Worm (Caenorhabditis elegans) whole organism, L4 larva: ENCODE results near the gene gln-2.

Source experiments
- D1046.2 ChIP-seq: fragments of 200-800 bp; sonication (Bioruptor generic); IDR thresholded peaks from 2 replicates; pipeline ENCODE4 v1.3.6; 2022; ENCODE audit warnings: missing genetic modification characterization, missing compliant biosample characterization
- F26F4.8 ChIP-seq: fragments of 200-800 bp; sonication (Bioruptor generic); conservative IDR thresholded peaks from 2 replicates; pipeline ENCODE4 v1.3.6; 2022; ENCODE audit warnings: missing genetic modification characterization, missing compliant biosample characterization
- R02D3.7 ChIP-seq: fragments of 150-350 bp; sonication (generic microtip); optimal IDR thresholded peaks from 3 replicates; lab custom pipeline; 2014; ENCODE audit warnings: missing biosample characterization, missing genetic modification characterization
- T20F7.1 ChIP-seq: fragments of 200-800 bp; sonication (Bioruptor generic); optimal IDR thresholded peaks from 2 replicates; lab custom pipeline; 2018; ENCODE audit warnings: mild to moderate bottlenecking, missing genetic modification characterization, missing compliant biosample characterization
- Y105C5A.15 ChIP-seq: fragments of 200-800 bp; sonication (Bioruptor generic); IDR thresholded peaks from 2 replicates; pipeline ENCODE4 v1.3.6; 2022; ENCODE audit warnings: missing genetic modification characterization, missing compliant biosample characterization
- Y75B8A.6 ChIP-seq: fragments of 200-800 bp; sonication (Bioruptor generic); IDR thresholded peaks from 2 replicates; pipeline ENCODE4 v1.3.6; 2022; ENCODE audit warnings: missing genetic modification reagents, missing genetic modification characterization, missing compliant biosample characterization
- ZK337.2 ChIP-seq: fragments of 200-800 bp; sonication (Bioruptor generic); IDR thresholded peaks from 2 replicates; pipeline ENCODE4 v1.3.6; 2022; ENCODE audit warnings: missing genetic modification reagents, missing genetic modification characterization, missing compliant biosample characterization
- ceh-20 ChIP-seq: fragments of 200-800 bp; sonication (Bioruptor generic); IDR thresholded peaks from 2 replicates; pipeline ENCODE4 v1.3.6; 2022; ENCODE audit warnings: missing genetic modification reagents, missing genetic modification characterization, missing compliant biosample characterization
- ceh-28 ChIP-seq: fragments of 150-350 bp; optimal IDR thresholded peaks from 2 replicates; lab custom pipeline; 2014; ENCODE audit warnings: missing biosample characterization, missing genetic modification reagents, missing genetic modification characterization
- ceh-44 ChIP-seq: fragments of 200-800 bp; sonication (Bioruptor generic); IDR thresholded peaks from 2 replicates; pipeline ENCODE4 v1.3.6; 2022; ENCODE audit warnings: missing genetic modification reagents, missing genetic modification characterization, missing compliant biosample characterization
- cey-2 ChIP-seq: sonication (generic microtip); optimal IDR thresholded peaks from 3 replicates; lab custom pipeline; 2017; ENCODE audit warnings: missing genetic modification characterization, mild to moderate bottlenecking, missing compliant biosample characterization, antibody characterized with exemption, borderline replicate concordance; ENCODE audit not compliant: insufficient read depth
- daf-16 ChIP-seq, 3 experiments: sonication (generic microtip); optimal IDR thresholded peaks; 2 replicates each; lab custom pipeline; 2016 to 2017; ENCODE audit warnings: missing genetic modification characterization in 3 of 3, missing genetic modification reagents in 3 of 3, mild to moderate bottlenecking in 2 of 3, missing compliant biosample characterization in 2 of 3, missing biosample characterization in 1 of 3, moderate library complexity in 1 of 3
- dmd-6 ChIP-seq: fragments of 200-800 bp; sonication (Bioruptor generic); IDR thresholded peaks from 2 replicates; pipeline ENCODE4 v1.3.6; 2022; ENCODE audit warnings: missing genetic modification reagents, missing genetic modification characterization, missing compliant biosample characterization
- dpl-1 ChIP-seq: fragments of 150-350 bp; optimal IDR thresholded peaks from 2 replicates; lab custom pipeline; 2014; ENCODE audit warnings: missing biosample characterization, missing genetic modification reagents, missing genetic modification characterization
- duxl-1 ChIP-seq: sonication (generic microtip); optimal IDR thresholded peaks from 2 replicates; lab custom pipeline; 2016; ENCODE audit warnings: mild to moderate bottlenecking, missing genetic modification characterization, moderate library complexity, missing compliant biosample characterization; ENCODE audit not compliant: poor library complexity
- dve-1 ChIP-seq: sonication (generic microtip); optimal IDR thresholded peaks from 2 replicates; lab custom pipeline; 2017; ENCODE audit warnings: antibody characterized with exemption, mild to moderate bottlenecking, missing genetic modification characterization, missing compliant biosample characterization; ENCODE audit not compliant: insufficient read depth
- fkh-10 ChIP-seq: fragments of 150-350 bp; optimal IDR thresholded peaks from 2 replicates; lab custom pipeline; 2014; ENCODE audit warnings: missing biosample characterization, missing genetic modification reagents, missing genetic modification characterization
- fos-1 ChIP-seq: fragments of 150-350 bp; optimal IDR thresholded peaks from 2 replicates; lab custom pipeline; 2014; ENCODE audit warnings: missing biosample characterization, missing genetic modification characterization
- hlh-11 ChIP-seq: fragments of 200-800 bp; sonication (Bioruptor generic); optimal IDR thresholded peaks from 2 replicates; lab custom pipeline; 2018; ENCODE audit warnings: mild to moderate bottlenecking, missing genetic modification characterization, missing compliant biosample characterization
- hlh-30 ChIP-seq: sonication (generic microtip); optimal IDR thresholded peaks from 2 replicates; lab custom pipeline; 2017; ENCODE audit warnings: antibody characterized with exemption, mild to moderate bottlenecking, missing genetic modification characterization, missing compliant biosample characterization; ENCODE audit not compliant: insufficient read depth
- jun-1 ChIP-seq: fragments of 150-350 bp; optimal IDR thresholded peaks from 2 replicates; lab custom pipeline; 2014; ENCODE audit warnings: missing biosample characterization, missing genetic modification reagents, missing genetic modification characterization
- lir-3 ChIP-seq: sonication (generic microtip); optimal IDR thresholded peaks from 2 replicates; lab custom pipeline; 2016; ENCODE audit warnings: mild to moderate bottlenecking, missing genetic modification characterization, missing compliant biosample characterization
- lsy-2 ChIP-seq, 2 experiments: fragments of 150-350 bp in 1 of 2; sonication (generic microtip) in 1 of 2; optimal IDR thresholded peaks; 2 replicates each; lab custom pipeline; 2014 to 2017; ENCODE audit warnings: missing biosample characterization in 2 of 2, missing genetic modification characterization in 2 of 2
- mep-1 ChIP-seq: fragments of 150-350 bp; sonication (generic microtip); optimal IDR thresholded peaks from 3 replicates; lab custom pipeline; 2014; ENCODE audit warnings: missing biosample characterization, missing genetic modification characterization
- mxl-3 ChIP-seq: fragments of 200-800 bp; sonication (Bioruptor generic); optimal IDR thresholded peaks from 2 replicates; lab custom pipeline; 2018; ENCODE audit warnings: mild to moderate bottlenecking, missing genetic modification characterization, missing compliant biosample characterization
- nhr-28 ChIP-seq: fragments of 150-350 bp; optimal IDR thresholded peaks from 2 replicates; lab custom pipeline; 2014; ENCODE audit warnings: missing biosample characterization, missing genetic modification characterization
- nhr-42 ChIP-seq: fragments of 200-800 bp; sonication (Bioruptor generic); IDR thresholded peaks from 2 replicates; pipeline ENCODE4 v1.3.6; 2022; ENCODE audit warnings: missing genetic modification characterization, missing compliant biosample characterization
- nhr-6 ChIP-seq: fragments of 150-350 bp; optimal IDR thresholded peaks from 2 replicates; lab custom pipeline; 2014; ENCODE audit warnings: missing biosample characterization, missing genetic modification characterization
- nhr-77 ChIP-seq: fragments of 150-350 bp; optimal IDR thresholded peaks from 2 replicates; lab custom pipeline; 2014; ENCODE audit warnings: missing biosample characterization, missing genetic modification characterization
- pha-4 ChIP-seq, 2 experiments: fragments of 150-350 bp in 1 of 2; fragments of 200-800 bp in 1 of 2; sonication (Bioruptor generic) in 1 of 2; IDR thresholded peaks in 1 of 2; optimal IDR thresholded peaks in 1 of 2; 2 replicates each; pipeline versions ENCODE4 v1.3.6 to Lab custom; 2014 to 2022; ENCODE audit warnings: missing genetic modification characterization in 2 of 2, missing genetic modification reagents in 2 of 2, missing biosample characterization in 1 of 2, missing compliant biosample characterization in 1 of 2
- php-3 ChIP-seq: fragments of 200-800 bp; sonication (Bioruptor generic); IDR thresholded peaks from 2 replicates; pipeline ENCODE4 v1.3.6; 2022; ENCODE audit warnings: missing genetic modification reagents, missing genetic modification characterization, missing compliant biosample characterization
- pqm-1 ChIP-seq: sonication (generic microtip); optimal IDR thresholded peaks from 2 replicates; lab custom pipeline; 2017; ENCODE audit warnings: missing biosample characterization, missing genetic modification characterization
- saeg-2 ChIP-seq: fragments of 200-800 bp; sonication (Bioruptor generic); IDR thresholded peaks from 2 replicates; pipeline ENCODE4 v1.3.6; 2022; ENCODE audit warnings: missing genetic modification reagents, missing genetic modification characterization, missing compliant biosample characterization
- sdz-12 ChIP-seq: fragments of 200-800 bp; sonication (Bioruptor generic); optimal IDR thresholded peaks from 2 replicates; lab custom pipeline; 2018; ENCODE audit warnings: mild to moderate bottlenecking, missing genetic modification characterization, missing compliant biosample characterization
- skn-1 ChIP-seq: fragments of 150-350 bp; optimal IDR thresholded peaks from 2 replicates; lab custom pipeline; 2014; ENCODE audit warnings: missing biosample characterization, missing genetic modification characterization
- snpc-1.2 ChIP-seq: fragments of 200-800 bp; sonication (Bioruptor generic); IDR thresholded peaks from 2 replicates; pipeline ENCODE4 v1.3.6; 2022; ENCODE audit warnings: missing genetic modification reagents, missing genetic modification characterization, missing compliant biosample characterization
- unc-62 ChIP-seq, 3 experiments: fragments of 150-350 bp in 1 of 3; sonication (generic microtip); optimal IDR thresholded peaks in 2 of 3; peaks in 1 of 3; 1 replicate in 1 of 3; 2 replicates in 2 of 3; lab custom pipeline; 2014 to 2017; ENCODE audit warnings: missing biosample characterization in 3 of 3, missing genetic modification characterization in 3 of 3, missing genetic modification reagents in 3 of 3, missing genotype in 1 of 3
- zag-1 ChIP-seq: fragments of 150-350 bp; optimal IDR thresholded peaks from 2 replicates; lab custom pipeline; 2014; ENCODE audit warnings: missing biosample characterization, missing genetic modification characterization
- zfp-3 ChIP-seq: fragments of 200-800 bp; sonication (Bioruptor generic); conservative IDR thresholded peaks from 2 replicates; pipeline ENCODE4 v1.3.6; 2022; ENCODE audit warnings: missing genetic modification reagents, missing genetic modification characterization, missing compliant biosample characterization
- ztf-11 ChIP-seq: fragments of 150-350 bp; optimal IDR thresholded peaks from 2 replicates; lab custom pipeline; 2014; ENCODE audit warnings: missing biosample characterization, missing genetic modification characterization

The gln-2 gene

ce11 chrIII:9903694-9904292 lies 40.8 kb downstream of the gln-2 start:
- TF ChIP-seq fkh-10 (GFP tag; lab: Kevin White, UChicago) (no peak), dve-1 (tag; lab: Kevin White, UChicago) (peak; percentile 65), R02D3.7 (tag; lab: Kevin White, UChicago) (no peak), mxl-3 (GFP tag; lab: Kevin White, UChicago) (no peak), skn-1 (no peak), php-3 (no peak), zag-1 (tag; lab: Kevin White, UChicago) (no peak), unc-62 (GFP tag; optimal IDR thresholded peaks at IDR 0.05 in 1 of 2; lab: Kevin White, UChicago) (peak in 1 of 2 experiments; percentile 91), unc-62 (tag; optimal IDR thresholded peaks at IDR 0.05; lab: Kevin White, UChicago) (no peak), F26F4.8 (no peak), ceh-28 (tag; lab: Kevin White, UChicago) (no peak), saeg-2 (GFP tag; lab: Robert Waterston, UW) (no peak), fos-1 (tag; lab: Kevin White, UChicago) (no peak), lir-3 (tag; lab: Kevin White, UChicago) (no peak), pha-4 (GFP tag; IDR thresholded peaks at IDR 0.05; lab: Robert Waterston, UW) (no peak), pha-4 (tag; optimal IDR thresholded peaks at IDR 0.05; lab: Kevin White, UChicago) (no peak), ceh-44 (GFP tag; lab: Robert Waterston, UW) (no peak), hlh-30 (tag; lab: Kevin White, UChicago) (peak; percentile 33), sdz-12 (GFP tag; lab: Kevin White, UChicago) (no peak), dpl-1 (GFP tag; lab: Kevin White, UChicago) (no peak), lsy-2 (tag; optimal IDR thresholded peaks at IDR 0.05; lab: Kevin White, UChicago) (peak in 1 of 2 experiments; percentile 1), ztf-11 (tag; lab: Kevin White, UChicago) (no peak), Y75B8A.6 (GFP tag; lab: Robert Waterston, UW) (no peak), nhr-28 (tag; lab: Kevin White, UChicago) (peak; percentile 33), cey-2 (tag; lab: Kevin White, UChicago) (no peak), pqm-1 (peak; percentile 47), daf-16 (GFP tag; optimal IDR thresholded peaks at IDR 0.05; lab: Kevin White, UChicago) (no peak), daf-16 (tag; optimal IDR thresholded peaks at IDR 0.05; lab: Kevin White, UChicago) (peak; percentile 36), ceh-20 (GFP tag; lab: Robert Waterston, UW) (no peak), ZK337.2 (GFP tag; lab: Robert Waterston, UW) (no peak), nhr-6 (tag; lab: Kevin White, UChicago) (peak; percentile 6), zfp-3 (GFP tag; lab: Robert Waterston, UW) (no peak), dmd-6 (GFP tag; lab: Robert Waterston, UW) (peak; percentile 70), jun-1 (tag; lab: Kevin White, UChicago) (no peak), Y105C5A.15 (GFP tag; lab: Robert Waterston, UW) (no peak), mep-1 (tag; lab: Kevin White, UChicago) (peak; percentile 44), snpc-1.2 (GFP tag; lab: Robert Waterston, UW) (no peak), D1046.2 (GFP tag; lab: Robert Waterston, UW) (no peak), nhr-77 (tag; lab: Kevin White, UChicago) (peak; percentile 9), T20F7.1 (GFP tag; lab: Kevin White, UChicago) (no peak), hlh-11 (tag; lab: Kevin White, UChicago) (no peak), nhr-42 (GFP tag; lab: Robert Waterston, UW) (no peak), duxl-1 (tag; lab: Kevin White, UChicago) (no peak)
